Worm (Caenorhabditis elegans) whole organism, mixed stage, embryonic: ENCODE results near the gene rmd-2.
A peak's percentile ranks its signal among the peaks of the same experiment; 100 is the strongest.

ENCODE experiments used
- M03D4.4 ChIP-seq: sonication (generic microtip); optimal IDR thresholded peaks from 2 replicates; lab custom pipeline; 2017; ENCODE audit warnings: mild to moderate bottlenecking, missing genetic modification characterization, missing compliant biosample characterization
- bed-3 ChIP-seq: fragments of 200-800 bp; sonication (Bioruptor generic); optimal IDR thresholded peaks from 3 replicates; lab custom pipeline; 2018; ENCODE audit warnings: mild to moderate bottlenecking, missing genetic modification characterization, moderate library complexity, missing compliant biosample characterization
- blmp-1 ChIP-seq: fragments of 150-350 bp; optimal IDR thresholded peaks from 2 replicates; lab custom pipeline; 2014; ENCODE audit warnings: missing biosample characterization, missing genetic modification characterization
- ceh-39 ChIP-seq: fragments of 150-350 bp; optimal IDR thresholded peaks from 2 replicates; lab custom pipeline; 2014; ENCODE audit warnings: missing biosample characterization, missing genetic modification characterization
- ceh-43 ChIP-seq: fragments of 200-800 bp; sonication (Bioruptor generic); optimal IDR thresholded peaks from 2 replicates; lab custom pipeline; 2018; ENCODE audit warnings: mild to moderate bottlenecking, missing genetic modification characterization, moderate library complexity, missing compliant biosample characterization
- ceh-83 ChIP-seq: fragments of 200-800 bp; sonication (Bioruptor generic); optimal IDR thresholded peaks from 2 replicates; lab custom pipeline; 2018; ENCODE audit warnings: mild to moderate bottlenecking, missing genetic modification characterization, missing compliant biosample characterization
- ces-1 ChIP-seq: fragments of 150-350 bp; optimal IDR thresholded peaks from 2 replicates; lab custom pipeline; 2014; ENCODE audit warnings: missing biosample characterization, missing genetic modification reagents, missing genetic modification characterization
- cnd-1 ChIP-seq: fragments of 200-800 bp; sonication (Bioruptor generic); optimal IDR thresholded peaks from 2 replicates; lab custom pipeline; 2018; ENCODE audit warnings: mild to moderate bottlenecking, missing genetic modification characterization, missing compliant biosample characterization
- drap-1 ChIP-seq: fragments of 200-800 bp; sonication (Bioruptor generic); optimal IDR thresholded peaks from 3 replicates; lab custom pipeline; 2018; ENCODE audit warnings: mild to moderate bottlenecking, missing genetic modification characterization, missing compliant biosample characterization
- elt-1 ChIP-seq: sonication (generic microtip); optimal IDR thresholded peaks from 2 replicates; lab custom pipeline; 2017; ENCODE audit warnings: missing genetic modification characterization, mild to moderate bottlenecking, missing compliant biosample characterization, antibody characterized with exemption, moderate library complexity, borderline replicate concordance; ENCODE audit not compliant: insufficient read depth
- elt-3 ChIP-seq: fragments of 150-350 bp; optimal IDR thresholded peaks from 2 replicates; lab custom pipeline; 2014; ENCODE audit warnings: missing biosample characterization, missing genetic modification characterization
- ham-2 ChIP-seq: fragments of 200-800 bp; sonication (Bioruptor generic); optimal IDR thresholded peaks from 2 replicates; lab custom pipeline; 2018; ENCODE audit warnings: mild to moderate bottlenecking, missing genetic modification characterization, missing compliant biosample characterization
- hlh-1 ChIP-seq: fragments of 150-350 bp; optimal IDR thresholded peaks from 2 replicates; lab custom pipeline; 2014; ENCODE audit warnings: missing biosample characterization, missing genetic modification reagents, missing genetic modification characterization
- lin-13 ChIP-seq: fragments of 150-350 bp; optimal IDR thresholded peaks from 2 replicates; lab custom pipeline; 2014; ENCODE audit warnings: missing biosample characterization, missing genetic modification characterization
- lin-32 ChIP-seq: fragments of 200-800 bp; sonication (Bioruptor generic); optimal IDR thresholded peaks from 2 replicates; lab custom pipeline; 2018; ENCODE audit warnings: mild to moderate bottlenecking, missing genetic modification characterization, missing compliant biosample characterization
- lsy-2 ChIP-seq: fragments of 150-350 bp; optimal IDR thresholded peaks from 2 replicates; lab custom pipeline; 2014; ENCODE audit warnings: missing biosample characterization, missing genetic modification characterization
- mab-5 ChIP-seq: fragments of 150-350 bp; optimal IDR thresholded peaks from 2 replicates; lab custom pipeline; 2014; ENCODE audit warnings: missing biosample characterization, missing genetic modification characterization
- mls-2 ChIP-seq: sonication (generic microtip); optimal IDR thresholded peaks from 2 replicates; lab custom pipeline; 2016; ENCODE audit warnings: mild to moderate bottlenecking, missing genetic modification characterization, moderate library complexity, missing compliant biosample characterization
- nhr-12 ChIP-seq: fragments of 150-350 bp; optimal IDR thresholded peaks from 2 replicates; lab custom pipeline; 2014; ENCODE audit warnings: missing biosample characterization, missing genetic modification characterization
- nhr-2 ChIP-seq: fragments of 150-350 bp; optimal IDR thresholded peaks from 2 replicates; lab custom pipeline; 2014; ENCODE audit warnings: missing biosample characterization, missing genetic modification characterization
- nhr-237 ChIP-seq: fragments of 150-350 bp; optimal IDR thresholded peaks from 2 replicates; lab custom pipeline; 2014; ENCODE audit warnings: missing biosample characterization, missing genetic modification characterization
- nhr-28 ChIP-seq: fragments of 150-350 bp; optimal IDR thresholded peaks from 2 replicates; lab custom pipeline; 2014; ENCODE audit warnings: missing biosample characterization, missing genetic modification characterization
- nhr-76 ChIP-seq: sonication (generic microtip); optimal IDR thresholded peaks from 2 replicates; lab custom pipeline; 2017; ENCODE audit warnings: missing biosample characterization, missing genetic modification characterization
- pha-4 ChIP-seq: fragments of 150-350 bp; optimal IDR thresholded peaks from 2 replicates; lab custom pipeline; 2018; ENCODE audit warnings: missing biosample characterization, missing genetic modification reagents, missing genetic modification characterization
- snpc-4 ChIP-seq: fragments of 150-350 bp; optimal IDR thresholded peaks from 2 replicates; lab custom pipeline; 2014; ENCODE audit warnings: missing biosample characterization, missing genetic modification characterization
- tbx-8 ChIP-seq: fragments of 200-800 bp; sonication (Bioruptor generic); optimal IDR thresholded peaks from 2 replicates; lab custom pipeline; 2018; ENCODE audit warnings: mild to moderate bottlenecking, missing genetic modification characterization, moderate library complexity, missing compliant biosample characterization
- unc-120 ChIP-seq: sonication (generic microtip); optimal IDR thresholded peaks from 2 replicates; lab custom pipeline; 2017; ENCODE audit warnings: missing genetic modification characterization, missing compliant biosample characterization; ENCODE audit not compliant: poor library complexity, severe bottlenecking
- unc-39 ChIP-seq: fragments of 150-350 bp; optimal IDR thresholded peaks from 2 replicates; lab custom pipeline; 2014; ENCODE audit warnings: missing biosample characterization, missing genetic modification characterization
- unc-62 ChIP-seq: fragments of 150-350 bp; optimal IDR thresholded peaks from 2 replicates; lab custom pipeline; 2014; ENCODE audit warnings: missing biosample characterization, missing genetic modification reagents, missing genetic modification characterization
- zip-8 ChIP-seq: fragments of 150-350 bp; optimal IDR thresholded peaks from 2 replicates; lab custom pipeline; 2014; ENCODE audit warnings: missing biosample characterization, missing genetic modification characterization
- ztf-11 ChIP-seq: fragments of 150-350 bp; optimal IDR thresholded peaks from 2 replicates; lab custom pipeline; 2014; ENCODE audit warnings: missing biosample characterization, missing genetic modification characterization

Gene rmd-2

DNA sequence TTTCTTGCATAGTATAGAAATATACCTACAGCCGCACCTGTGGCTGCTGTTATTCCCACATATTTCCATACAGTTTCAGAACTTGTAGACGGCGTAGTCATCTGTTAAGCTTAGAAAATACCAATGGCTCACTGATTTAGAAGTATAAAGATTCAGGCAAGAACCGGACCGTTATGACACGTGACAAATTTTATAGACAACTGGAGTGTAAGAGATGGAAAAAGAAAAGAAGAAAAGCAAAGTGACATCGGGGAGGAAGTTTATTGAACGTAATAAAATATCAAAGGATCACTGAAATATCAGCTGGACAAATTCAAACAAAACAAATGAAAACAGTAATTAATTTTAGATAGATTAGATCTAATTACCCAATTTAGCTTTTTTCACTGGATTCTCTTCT, at the start of gene rmd-2:
rmd-2 (minus strand) TSS at position 101 of the 400 bp plus-strand sequence.
- no peak for TF ChIP-seq cnd-1
- no peak for TF ChIP-seq nhr-76 (tag; lab: Kevin White, UChicago)
- TF ChIP-seq mab-5: no peak
- no peak for TF ChIP-seq M03D4.4 (tag; lab: Kevin White, UChicago)
- no peak for TF ChIP-seq unc-120 (tag; lab: Kevin White, UChicago)
- no peak for TF ChIP-seq ces-1 (GFP tag; lab: Kevin White, UChicago)
- TF ChIP-seq ceh-43: no peak
- no peak for TF ChIP-seq lin-32 (GFP tag; lab: Kevin White, UChicago)
- no peak for TF ChIP-seq nhr-12 (tag; lab: Kevin White, UChicago)
- TF ChIP-seq unc-62: no peak
- no peak for TF ChIP-seq drap-1 (GFP tag; lab: Kevin White, UChicago)
- TF ChIP-seq unc-39: no peak
- no peak for TF ChIP-seq zip-8 (tag; lab: Kevin White, UChicago)
- TF ChIP-seq elt-3: no peak
- TF ChIP-seq ceh-39: no peak
- no peak for TF ChIP-seq bed-3 (GFP tag; lab: Kevin White, UChicago)
- TF ChIP-seq nhr-2: no peak
- TF ChIP-seq tbx-8 (GFP tag; lab: Kevin White, UChicago): no peak
- no peak for TF ChIP-seq ceh-83

DNA sequence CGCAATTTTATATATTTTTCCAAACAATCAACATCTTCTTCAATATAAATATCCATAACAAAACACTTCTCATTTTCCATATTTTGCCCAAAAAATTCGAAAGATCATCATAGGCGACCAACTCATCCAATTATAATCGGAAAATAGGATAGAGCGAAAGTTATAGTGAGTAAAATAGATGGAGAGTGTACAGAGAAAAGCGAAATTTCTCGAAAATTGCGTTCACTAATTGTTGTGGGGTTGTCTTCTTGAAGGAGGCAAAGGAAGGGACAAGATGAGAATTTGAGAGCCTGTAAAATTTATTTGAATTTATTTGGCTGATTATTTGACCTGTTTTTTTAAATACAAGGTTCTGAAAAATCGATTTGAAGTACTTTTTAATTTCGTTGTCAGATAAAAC, 49.5 kb upstream of the rmd-2 start:
- peak; percentile 79 for TF ChIP-seq ces-1 (GFP tag; lab: Kevin White, UChicago)
- TF ChIP-seq pha-4: no peak
- TF ChIP-seq ceh-43: peak; percentile 30
- TF ChIP-seq zip-8 (tag; lab: Kevin White, UChicago): no peak
- TF ChIP-seq elt-1: no peak
- TF ChIP-seq blmp-1 (tag; lab: Kevin White, UChicago): peak; percentile 94
- TF ChIP-seq, all 35 proteins: peak for 3

DNA sequence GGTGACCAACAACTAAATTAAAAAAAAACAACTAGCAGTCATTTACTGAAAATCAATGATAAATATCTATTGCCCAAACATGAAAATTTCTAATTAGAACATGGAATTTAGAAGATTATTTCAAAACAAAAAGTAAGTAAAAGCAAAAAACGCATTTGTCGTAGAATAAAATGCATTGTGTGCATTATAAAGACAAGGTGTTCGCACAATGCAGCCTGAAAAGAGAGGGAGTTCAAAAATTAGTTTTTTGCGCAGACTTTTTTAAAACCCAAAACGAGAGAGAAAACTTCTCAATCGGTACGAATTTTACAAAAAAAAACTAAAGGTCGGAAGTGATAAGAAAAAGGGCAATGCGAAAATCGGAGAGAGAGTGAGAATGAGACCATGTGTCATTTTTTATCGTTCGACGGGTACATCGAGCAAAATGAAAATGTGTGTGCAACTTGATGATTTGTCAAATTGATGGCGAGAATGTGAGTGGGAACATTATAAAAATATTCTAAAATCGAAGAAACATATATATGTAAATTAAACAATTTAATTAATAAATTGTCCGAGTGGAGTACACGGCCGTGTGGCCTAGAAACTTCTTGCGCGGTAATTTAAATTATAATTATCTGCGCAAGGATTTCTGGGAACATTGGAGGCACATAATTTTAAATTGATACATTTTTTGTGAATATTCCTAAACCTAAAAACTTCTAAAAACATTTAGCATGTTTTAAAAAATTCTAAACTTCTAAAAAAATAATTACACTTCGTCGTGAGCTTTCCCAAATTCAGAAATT, 45.5 kb upstream of the rmd-2 start:
- TF ChIP-seq nhr-28: no peak
- TF ChIP-seq ceh-43: peak; percentile 4
- peak; percentile 32 for TF ChIP-seq nhr-237 (tag; lab: Kevin White, UChicago)
- TF ChIP-seq lsy-2 (tag; lab: Kevin White, UChicago): peak; percentile 3
- peak; percentile 23 for TF ChIP-seq ces-1 (GFP tag; lab: Kevin White, UChicago)

DNA sequence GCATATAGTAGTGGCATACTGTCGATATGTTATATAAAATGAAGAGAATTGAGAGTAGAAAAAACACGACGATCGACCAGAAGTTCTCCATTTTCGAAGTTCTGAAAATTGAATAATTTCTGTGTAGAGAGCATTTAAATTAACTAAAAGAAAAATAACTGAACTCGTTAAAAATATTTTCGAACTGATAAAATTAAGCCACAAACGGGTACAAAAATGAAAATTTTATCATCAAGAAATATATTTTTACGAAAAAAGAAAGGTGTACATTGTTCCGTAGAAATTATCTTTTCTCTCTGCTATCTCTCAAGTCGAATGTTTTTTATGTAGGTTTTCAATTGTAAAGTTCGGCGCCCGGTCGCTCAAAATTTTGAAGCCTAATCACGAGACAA, 44.9 kb upstream of the rmd-2 start, which contains the start of gene acl-2:
acl-2 (minus strand) TSS at position 101 of the 392 bp plus-strand sequence.
- no peak for TF ChIP-seq drap-1 (GFP tag; lab: Kevin White, UChicago)
- no peak for TF ChIP-seq ceh-83
- TF ChIP-seq ceh-39: no peak
- no peak for TF ChIP-seq snpc-4 (tag; lab: Kevin White, UChicago)
- no peak for TF ChIP-seq cnd-1
- TF ChIP-seq nhr-2: no peak
- TF ChIP-seq hlh-1 (tag; lab: Kevin White, UChicago): no peak

ce11 chrV:10023062-10023536, 37.0 kb upstream of the rmd-2 start:
- TF ChIP-seq drap-1 (GFP tag; lab: Kevin White, UChicago) (no peak), mls-2 (tag; lab: Kevin White, UChicago) (no peak), ham-2 (GFP tag; lab: Kevin White, UChicago) (no peak), nhr-12 (tag; lab: Kevin White, UChicago) (no peak), elt-3 (no peak), ceh-39 (no peak), mab-5 (no peak), blmp-1 (tag; lab: Kevin White, UChicago) (no peak), elt-1 (no peak), unc-120 (tag; lab: Kevin White, UChicago) (no peak), ztf-11 (tag; lab: Kevin White, UChicago) (no peak)

- TF ChIP-seq pha-4 (no peak), ztf-11 (tag; lab: Kevin White, UChicago) (no peak), M03D4.4 (tag; lab: Kevin White, UChicago) (no peak), elt-3 (no peak), unc-39 (no peak), lin-32 (GFP tag; lab: Kevin White, UChicago) (no peak), hlh-1 (tag; lab: Kevin White, UChicago) (no peak), unc-120 (tag; lab: Kevin White, UChicago) (no peak), ceh-43 (no peak), nhr-12 (tag; lab: Kevin White, UChicago) (no peak), ceh-39 (no peak), lin-13 (tag; lab: Kevin White, UChicago) (no peak), unc-62 (no peak), nhr-76 (tag; lab: Kevin White, UChicago) (no peak), ces-1 (GFP tag; lab: Kevin White, UChicago) (no peak)
Observed at ce11 chrV:10019934-10020333, 33.9 kb upstream of the rmd-2 start.
